Worm (Caenorhabditis elegans): Measurements from ENCODE around the gene zmp-6.

DNA sequence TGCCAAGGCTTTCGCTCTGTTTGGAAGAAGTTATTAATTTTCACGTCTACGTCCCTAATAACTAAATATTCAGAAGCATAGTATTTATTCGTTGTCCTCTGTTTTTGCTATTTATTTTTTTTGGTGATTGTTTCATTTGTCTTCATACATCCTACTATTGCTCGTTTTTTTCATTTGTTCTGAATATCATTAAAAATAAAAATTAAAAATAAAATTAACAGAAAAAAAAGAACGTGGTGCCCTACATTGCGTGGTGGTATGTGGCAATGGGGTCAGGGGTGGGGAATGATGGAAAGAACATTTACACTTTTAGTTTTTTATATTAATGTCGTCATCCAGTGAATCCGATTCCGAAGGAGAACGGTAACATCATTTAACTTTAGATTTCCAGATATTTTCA is 6.6 kb downstream of the zmp-6 start, which contains the start of gene ztf-31:
- TF ChIP-seq ama-1 (optimal IDR thresholded peaks at IDR 0.05) (no peak), sea-1 (GFP tag; conservative IDR thresholded peaks at IDR 0.05) (no peak), pes-1 (GFP tag; IDR thresholded peaks at IDR 0.05) (no peak)
